Worm (Caenorhabditis elegans) whole organism, L4/young adult: Measurements from ENCODE around the gene lido-2.
"Not testable (repeated sequence)": the region's sequence is repeated elsewhere in the genome, so short reads cannot be mapped to it uniquely, and the experiment has no call there.

Experiments used
- W03F9.2 ChIP-seq: fragments of 150-350 bp; optimal IDR thresholded peaks from 2 replicates; lab custom pipeline; 2014; ENCODE audit warnings: missing biosample characterization, missing genetic modification characterization
- dao-5 ChIP-seq: sonication (generic microtip); optimal IDR thresholded peaks from 2 replicates; lab custom pipeline; 2016; ENCODE audit warnings: missing genotype, missing genetic modification characterization, moderate library complexity, missing compliant biosample characterization
- him-1 ChIP-seq: sonication (generic microtip); optimal IDR thresholded peaks from 2 replicates; lab custom pipeline; 2016; ENCODE audit warnings: missing genotype, missing genetic modification reagents, missing genetic modification characterization, missing compliant biosample characterization

lido-2 gene

DNA sequence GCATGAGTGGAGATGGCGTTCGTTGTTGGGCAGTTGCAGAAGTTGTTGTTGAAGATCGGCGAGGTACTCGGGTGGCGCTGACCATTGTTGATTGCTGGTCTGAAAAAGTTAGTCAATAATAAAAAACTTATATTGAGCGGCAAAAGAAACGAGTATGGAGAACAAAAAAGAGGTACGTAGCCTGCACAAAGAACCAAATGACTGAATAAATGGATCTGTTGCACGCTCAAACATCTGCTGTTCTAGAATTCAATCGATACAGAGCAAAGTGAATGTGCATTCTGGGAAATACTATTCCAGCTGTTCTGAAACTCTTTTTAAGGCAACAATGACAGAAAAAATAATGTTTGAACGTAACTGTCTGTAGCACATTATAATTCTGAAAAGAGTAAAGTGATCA lies at the start of gene lido-2:
lido-2 (minus strand) TSS at position 101 of the 400 bp plus-strand sequence.
- TF ChIP-seq W03F9.2 (tag; lab: Kevin White, UChicago) (no peak), dao-5 (no peak), him-1 (tag; lab: Kevin White, UChicago) (no peak)

DNA sequence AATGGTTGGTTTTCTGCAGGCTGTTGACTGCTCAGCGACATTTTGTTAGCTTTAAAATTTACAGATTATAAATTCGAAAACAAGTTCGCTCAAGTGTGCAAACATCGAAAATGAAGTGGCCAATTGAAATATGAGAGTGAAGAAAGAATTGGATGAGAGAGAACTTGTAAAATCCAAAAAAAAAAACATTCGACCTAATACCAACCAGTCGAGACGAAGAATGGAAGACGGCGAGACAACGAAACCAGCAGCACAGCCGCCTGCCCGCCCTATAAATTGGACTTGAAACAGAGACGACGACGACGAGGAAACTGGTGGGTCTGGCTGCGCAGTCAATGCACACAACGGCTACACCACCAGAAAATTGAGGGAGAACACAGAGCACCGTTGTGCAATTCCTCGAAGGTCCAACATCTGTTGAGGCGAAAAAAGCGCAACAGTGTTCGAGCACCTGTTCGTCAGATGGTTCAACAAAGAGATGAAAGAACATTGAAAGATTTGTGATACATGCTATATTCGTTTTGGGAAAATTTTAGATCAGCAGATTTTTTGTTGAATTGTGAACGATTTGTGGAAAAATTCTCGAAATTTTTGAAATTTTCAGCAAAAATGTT lies 49.4 kb upstream of the lido-2 start, which contains the start of gene T23C6.4:
T23C6.4 (minus strand) TSS at position 51 of the 614 bp plus-strand sequence.
- TF ChIP-seq W03F9.2 (tag; lab: Kevin White, UChicago) (no peak), him-1 (tag; lab: Kevin White, UChicago) (no peak), dao-5 (no peak)

DNA sequence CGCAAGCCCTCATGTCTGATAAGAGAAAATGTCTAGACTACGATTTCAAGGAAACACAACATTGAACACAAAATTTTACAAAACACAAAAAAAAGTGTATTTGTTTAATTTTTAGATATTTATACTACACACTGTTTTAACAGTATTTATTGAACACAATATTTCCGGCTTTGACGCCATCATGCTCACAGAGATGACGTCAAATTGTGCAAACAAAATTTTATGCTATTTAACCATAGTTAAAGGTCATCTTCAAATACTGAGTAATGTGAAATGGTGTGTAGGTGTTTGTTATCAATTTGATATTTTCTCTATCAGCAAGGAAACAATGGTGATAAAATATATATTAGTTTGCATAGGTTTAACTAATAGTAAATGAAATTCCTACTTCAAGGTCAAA lies 46.0 kb upstream of the lido-2 start:
- TF ChIP-seq dao-5 (no peak), W03F9.2 (tag; lab: Kevin White, UChicago) (no peak), him-1 (tag; lab: Kevin White, UChicago) (no peak)

DNA sequence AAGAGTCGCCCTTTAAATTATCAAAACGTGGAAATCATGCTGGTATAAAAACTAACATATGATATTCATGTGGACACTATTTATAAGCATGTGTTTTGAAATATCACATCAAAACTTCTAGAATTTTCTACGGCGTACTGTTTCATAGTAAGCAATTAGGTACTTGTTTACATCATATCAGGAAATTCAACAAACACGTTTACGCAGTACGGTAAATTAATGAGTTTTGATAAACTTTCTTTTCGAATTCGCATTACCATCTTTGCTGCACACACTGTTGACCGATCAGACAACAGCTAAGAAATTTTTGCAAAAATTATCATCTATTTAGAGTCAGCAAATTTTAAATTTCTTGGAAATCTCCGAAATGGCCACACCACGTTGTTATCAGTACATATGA lies 39.9 kb upstream of the lido-2 start:
- no peak for TF ChIP-seq dao-5
- no peak for TF ChIP-seq him-1 (tag; lab: Kevin White, UChicago)
- TF ChIP-seq W03F9.2 (tag; lab: Kevin White, UChicago) = no peak

DNA sequence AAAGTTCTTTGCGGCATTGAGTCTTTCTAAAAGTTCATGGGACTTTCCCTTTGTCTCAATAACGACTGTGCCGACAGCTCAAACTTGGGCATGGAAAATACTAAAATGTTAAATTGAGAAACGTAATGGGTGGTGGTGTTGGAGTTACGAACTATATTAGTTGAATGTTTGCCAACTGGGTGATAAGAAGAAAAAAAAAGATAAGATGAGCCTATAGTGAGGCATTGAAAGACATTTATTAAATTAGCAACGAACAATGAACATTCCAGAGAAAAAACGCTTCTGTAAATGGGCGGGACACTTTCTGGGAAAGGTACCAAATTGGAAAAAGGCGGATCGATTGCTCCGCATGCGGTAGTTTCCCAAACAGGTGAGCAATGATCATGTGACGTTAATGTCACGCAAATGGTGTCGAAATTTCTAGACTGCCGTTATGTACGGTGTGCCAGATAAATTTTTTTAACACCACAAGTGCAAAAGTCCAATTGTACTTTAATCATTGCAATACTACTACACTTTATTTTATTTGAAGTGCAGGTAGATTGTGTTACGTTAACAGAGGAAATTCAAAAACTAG lies 38.7 kb upstream of the lido-2 start:
- TF ChIP-seq dao-5 = no peak
- TF ChIP-seq W03F9.2 (tag; lab: Kevin White, UChicago) = no peak
- TF ChIP-seq him-1 (tag; lab: Kevin White, UChicago) = no peak

DNA sequence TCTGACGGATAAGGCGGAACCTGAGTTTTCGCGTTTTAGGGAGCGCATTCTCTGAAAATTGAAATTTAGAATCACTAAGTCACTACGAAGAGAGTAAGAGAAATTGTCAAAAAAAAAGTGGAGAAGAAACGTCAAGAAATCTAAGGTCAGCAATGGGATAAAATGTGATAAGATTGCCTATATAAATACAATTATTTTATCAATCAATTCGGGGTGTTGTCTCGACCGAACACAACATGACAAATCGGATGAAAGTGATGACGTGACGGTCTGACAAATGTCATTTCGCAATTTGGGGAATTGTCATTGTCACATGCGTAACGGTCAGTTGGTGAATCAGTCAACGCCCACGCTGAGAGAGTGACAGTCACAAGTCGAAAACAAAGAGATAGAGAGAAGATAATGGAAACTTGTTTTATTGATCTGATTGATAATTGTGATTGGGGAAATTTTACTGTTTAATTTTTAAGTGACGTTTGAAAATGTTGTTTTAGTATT lies 37.6 kb upstream of the lido-2 start, which contains the start of gene cnp-3:
cnp-3 (minus strand) TSS at position 51 of the 498 bp plus-strand sequence.
- TF ChIP-seq dao-5 (no peak), W03F9.2 (tag; lab: Kevin White, UChicago) (no peak), him-1 (tag; lab: Kevin White, UChicago) (no peak)

DNA sequence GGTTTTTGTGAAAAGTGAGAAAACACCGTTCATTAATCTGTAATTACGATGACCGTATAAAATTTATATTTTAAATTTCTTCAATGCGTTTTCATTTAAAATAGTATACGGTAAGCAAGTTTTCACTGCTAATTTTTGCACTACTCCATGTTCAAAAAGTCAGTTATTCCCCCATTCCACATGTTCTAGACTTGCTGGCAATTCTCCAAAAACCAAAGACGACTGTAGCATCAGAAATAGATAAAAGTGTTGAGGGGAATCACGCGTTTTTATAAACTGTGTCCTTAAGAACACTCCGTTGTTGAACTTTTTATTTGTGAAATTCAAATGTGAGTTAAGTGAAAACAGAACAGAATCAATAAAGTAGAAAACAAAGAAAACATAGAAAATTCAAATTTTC lies 35.1 kb upstream of the lido-2 start:
- TF ChIP-seq dao-5 = no peak
- no peak for TF ChIP-seq him-1 (tag; lab: Kevin White, UChicago)
- TF ChIP-seq W03F9.2 (tag; lab: Kevin White, UChicago) = no peak

DNA sequence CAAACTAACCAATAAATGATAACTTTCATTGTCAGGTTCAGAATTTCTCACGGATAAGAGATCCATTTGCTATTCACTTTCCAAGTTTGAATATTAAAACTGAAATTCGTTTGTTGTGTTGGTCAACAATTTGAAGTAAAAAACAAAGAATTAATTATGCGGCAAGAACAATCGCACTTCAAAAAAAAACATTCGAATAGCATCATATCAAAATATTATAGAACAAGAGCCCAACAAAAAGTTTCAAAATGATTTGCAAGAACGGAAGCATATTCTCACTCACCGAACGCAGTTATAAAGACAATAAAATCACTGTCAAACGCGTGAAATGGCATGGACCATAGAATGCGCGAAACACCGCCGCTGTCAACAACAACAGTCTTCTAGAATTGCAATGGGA lies 33.9 kb upstream of the lido-2 start, which contains the start of gene K09E3.7:
K09E3.7 (minus strand) TSS at position 101 of the 400 bp plus-strand sequence.
- no peak for TF ChIP-seq W03F9.2 (tag; lab: Kevin White, UChicago)
- no peak for TF ChIP-seq dao-5
- TF ChIP-seq him-1 (tag; lab: Kevin White, UChicago) = no peak

DNA sequence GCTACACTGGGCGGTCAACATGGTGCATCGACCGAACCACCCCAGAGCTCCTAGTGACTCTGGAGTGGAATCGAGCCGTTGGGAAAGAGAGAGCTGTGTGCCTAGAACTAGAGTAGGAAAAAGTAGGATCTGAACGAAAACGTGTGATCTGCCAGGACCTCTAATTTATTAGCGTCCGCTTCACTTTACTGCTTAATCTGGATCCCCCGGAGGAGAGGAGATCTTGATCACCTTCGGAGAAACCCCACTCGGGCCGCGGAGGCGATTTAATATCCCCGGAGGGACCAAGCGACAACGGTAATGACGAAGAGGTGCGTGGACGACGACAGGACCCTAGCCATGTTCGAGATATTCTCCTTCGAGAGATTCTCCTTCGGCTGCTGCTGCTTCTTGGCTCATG lies 16.8 kb upstream of the lido-2 start, which contains the start of gene K09E3.2:
K09E3.2 (plus strand) TSS at position 301 of the 400 bp plus-strand sequence.
- not testable (repeated sequence) for TF ChIP-seq him-1 (tag; lab: Kevin White, UChicago); W03F9.2 (tag; lab: Kevin White, UChicago); dao-5

DNA sequence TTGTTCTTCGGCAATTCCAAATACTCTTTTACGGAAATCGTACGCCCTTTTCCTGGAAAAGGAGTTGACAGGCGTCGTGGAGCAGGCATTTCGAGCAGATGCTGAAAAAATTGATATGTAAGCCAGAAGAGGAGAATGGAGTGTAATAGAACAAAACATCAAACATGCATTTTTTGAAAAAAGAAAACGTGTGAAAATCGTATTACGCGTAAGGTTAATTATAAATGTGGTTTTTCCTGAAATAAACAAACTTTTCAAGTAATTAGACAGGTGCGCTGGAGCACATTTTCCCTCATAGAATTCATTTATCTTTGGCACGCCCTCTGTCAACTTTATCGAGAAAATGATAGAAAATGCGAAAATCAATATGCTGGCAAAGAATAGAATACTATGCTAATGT lies 14.5 kb upstream of the lido-2 start, which contains the start of gene lido-6:
lido-6 (minus strand) TSS at position 101 of the 400 bp plus-strand sequence.
- TF ChIP-seq him-1 (tag; lab: Kevin White, UChicago) (no peak), W03F9.2 (tag; lab: Kevin White, UChicago) (no peak), dao-5 (no peak)

DNA sequence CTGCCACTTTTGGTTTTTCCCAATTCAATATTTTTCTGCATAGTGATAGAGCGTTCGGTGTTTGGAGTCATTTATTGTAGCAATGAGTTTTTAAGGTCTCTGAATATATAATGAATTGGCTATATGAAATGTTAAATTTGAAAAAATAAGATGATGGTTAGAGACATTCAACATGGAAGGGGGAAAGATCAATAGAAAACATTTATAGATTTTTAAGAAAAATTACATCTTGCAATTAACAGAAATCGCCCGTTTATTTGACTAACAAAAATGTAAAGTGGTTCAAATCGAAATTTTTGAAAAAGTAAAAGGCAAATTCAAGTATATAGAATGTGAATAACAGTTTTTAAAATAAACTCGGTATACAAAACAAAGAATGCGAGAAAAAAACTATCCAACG lies 10.0 kb upstream of the lido-2 start, which contains the start of gene lido-5:
lido-5 (minus strand) TSS at position 101 of the 400 bp plus-strand sequence.
- TF ChIP-seq W03F9.2 (tag; lab: Kevin White, UChicago) = no peak
- TF ChIP-seq him-1 (tag; lab: Kevin White, UChicago) = no peak
- TF ChIP-seq dao-5 = no peak

DNA sequence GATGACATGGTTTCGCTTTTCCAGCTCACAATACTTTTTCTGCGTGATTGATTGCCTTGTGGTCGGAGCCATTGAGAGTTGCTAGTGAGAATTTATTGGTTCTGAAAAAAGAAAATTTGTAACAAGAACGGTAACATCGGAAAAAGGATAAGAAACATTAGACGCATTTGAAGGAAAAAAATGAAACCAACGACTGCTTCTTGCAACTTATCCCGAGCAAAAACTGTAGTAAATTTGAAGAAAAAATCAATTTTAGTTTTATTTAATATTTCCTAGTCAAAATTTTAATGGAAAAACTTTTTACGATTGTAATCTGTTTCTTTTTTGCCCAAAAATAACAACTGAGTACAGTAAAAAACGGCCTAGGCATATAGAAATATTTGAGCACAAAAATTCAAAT lies 7.1 kb upstream of the lido-2 start, which contains the start of gene lido-4:
lido-4 (minus strand) TSS at position 101 of the 400 bp plus-strand sequence.
- no peak for TF ChIP-seq him-1 (tag; lab: Kevin White, UChicago)
- no peak for TF ChIP-seq dao-5
- TF ChIP-seq W03F9.2 (tag; lab: Kevin White, UChicago) = no peak

DNA sequence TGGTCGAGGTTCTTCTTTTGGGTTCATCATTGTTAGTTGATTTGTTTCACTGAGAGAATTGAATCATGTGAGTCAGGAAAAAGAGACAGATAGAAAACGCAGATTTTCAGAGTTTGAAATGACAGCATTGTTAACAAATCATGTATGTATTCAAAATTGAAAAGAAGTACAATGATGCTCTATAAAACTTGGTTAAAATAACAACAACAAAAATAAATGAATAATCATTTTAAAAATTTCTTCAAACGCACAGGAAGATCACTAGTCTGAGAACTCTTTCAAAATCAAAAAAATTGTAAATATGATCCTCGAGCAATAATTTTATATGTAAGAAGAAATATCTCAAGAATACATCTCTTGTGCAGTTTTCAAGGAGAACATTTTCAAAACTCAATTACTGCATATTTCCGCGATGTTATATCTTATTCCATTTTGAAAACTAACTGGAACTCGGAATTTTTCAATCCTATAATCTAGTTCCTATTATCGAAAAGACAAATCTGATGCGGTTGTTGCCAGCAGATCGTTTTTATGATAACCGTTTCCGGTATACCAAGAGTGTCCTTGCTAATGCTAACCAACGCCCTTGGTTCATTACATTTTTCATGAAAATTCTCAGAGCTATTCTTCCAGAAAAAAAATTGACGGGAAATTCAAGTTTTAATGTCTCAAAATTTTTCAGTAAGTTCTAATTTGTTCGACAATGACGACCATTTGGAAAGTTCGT lies 3.9 kb downstream of the lido-2 start, which contains the start of gene lido-1:
lido-1 (minus strand) TSS at position 51 of the 727 bp plus-strand sequence.
- TF ChIP-seq W03F9.2 (tag; lab: Kevin White, UChicago) (no peak), him-1 (tag; lab: Kevin White, UChicago) (no peak), dao-5 (no peak)
